Worm (Caenorhabditis elegans) whole organism, L3 larva: ENCODE data around the gene csn-6.

Experiments
- R02D3.7 ChIP-seq: fragments of 150-350 bp; optimal IDR thresholded peaks from 2 replicates; lab custom pipeline; 2014; ENCODE audit warnings: missing biosample characterization, missing genetic modification characterization
- ZK546.5 ChIP-seq: sonication (generic microtip); optimal IDR thresholded peaks from 2 replicates; lab custom pipeline; 2017; ENCODE audit warnings: missing biosample characterization, missing genetic modification characterization
- ceh-16 ChIP-seq: sonication (generic microtip); optimal IDR thresholded peaks from 2 replicates; lab custom pipeline; 2017; ENCODE audit warnings: missing biosample characterization, missing genetic modification characterization
- ceh-28 ChIP-seq: fragments of 150-350 bp; optimal IDR thresholded peaks from 2 replicates; lab custom pipeline; 2014; ENCODE audit warnings: missing biosample characterization, missing genetic modification reagents, missing genetic modification characterization
- ceh-9 ChIP-seq: sonication (generic microtip); optimal IDR thresholded peaks from 2 replicates; lab custom pipeline; 2018; ENCODE audit warnings: missing biosample characterization, missing genetic modification characterization
- daf-12 ChIP-seq: fragments of 150-350 bp; optimal IDR thresholded peaks from 2 replicates; lab custom pipeline; 2014; ENCODE audit warnings: missing biosample characterization, missing genetic modification reagents, missing genetic modification characterization
- egl-27 ChIP-seq: sonication (generic microtip); optimal IDR thresholded peaks from 4 replicates; lab custom pipeline; 2017; ENCODE audit warnings: missing biosample characterization, missing genetic modification reagents, missing genetic modification characterization
- egl-5 ChIP-seq: fragments of 150-350 bp; optimal IDR thresholded peaks from 2 replicates; lab custom pipeline; 2017; ENCODE audit warnings: missing biosample characterization, missing genetic modification reagents, missing genetic modification characterization, inconsistent platforms
- elt-1 ChIP-seq: fragments of 150-350 bp; optimal IDR thresholded peaks from 2 replicates; lab custom pipeline; 2014; ENCODE audit warnings: missing biosample characterization, missing genetic modification characterization
- elt-2 ChIP-seq: sonication (generic microtip); optimal IDR thresholded peaks from 2 replicates; lab custom pipeline; 2016; ENCODE audit warnings: missing genetic modification reagents, mild to moderate bottlenecking, missing genetic modification characterization, missing compliant biosample characterization
- elt-3 ChIP-seq, 3 experiments: fragments of 150-350 bp in 1 of 3; sonication (generic microtip) in 2 of 3; optimal IDR thresholded peaks; 2 replicates in 2 of 3; 4 replicates in 1 of 3; lab custom pipeline; 2014 to 2017; ENCODE audit warnings: missing biosample characterization in 3 of 3, missing genetic modification characterization in 3 of 3
- fkh-10 ChIP-seq: sonication (generic microtip); optimal IDR thresholded peaks from 2 replicates; lab custom pipeline; 2017; ENCODE audit warnings: missing biosample characterization, missing genetic modification reagents, missing genetic modification characterization
- fos-1 ChIP-seq: fragments of 150-350 bp; optimal IDR thresholded peaks from 2 replicates; lab custom pipeline; 2014; ENCODE audit warnings: missing biosample characterization, missing genetic modification characterization
- hmg-11 ChIP-seq: sonication (generic microtip); optimal IDR thresholded peaks from 2 replicates; lab custom pipeline; 2016; ENCODE audit warnings: missing genetic modification characterization, missing compliant biosample characterization
- jun-1 ChIP-seq: fragments of 150-350 bp; optimal IDR thresholded peaks from 2 replicates; lab custom pipeline; 2014; ENCODE audit warnings: missing biosample characterization, missing genetic modification reagents, missing genetic modification characterization
- lin-15B ChIP-seq: fragments of 150-350 bp; optimal IDR thresholded peaks from 2 replicates; lab custom pipeline; 2014; ENCODE audit warnings: missing biosample characterization, missing genetic modification characterization
- lsy-12 ChIP-seq: sonication (generic microtip); optimal IDR thresholded peaks from 2 replicates; lab custom pipeline; 2016; ENCODE audit warnings: mild to moderate bottlenecking, missing genetic modification characterization, missing compliant biosample characterization
- mml-1 ChIP-seq: fragments of 150-350 bp; sonication (generic microtip); optimal IDR thresholded peaks from 3 replicates; lab custom pipeline; 2014; ENCODE audit warnings: missing biosample characterization, missing genetic modification characterization
- nfya-1 ChIP-seq: sonication (generic microtip); optimal IDR thresholded peaks from 2 replicates; lab custom pipeline; 2017; ENCODE audit warnings: missing genetic modification characterization, mild to moderate bottlenecking, missing compliant biosample characterization, antibody characterized with exemption, moderate library complexity; ENCODE audit not compliant: insufficient read depth
- nhr-11 ChIP-seq: fragments of 150-350 bp; optimal IDR thresholded peaks from 2 replicates; lab custom pipeline; 2014; ENCODE audit warnings: missing biosample characterization, missing genetic modification characterization
- nhr-12 ChIP-seq: fragments of 150-350 bp; optimal IDR thresholded peaks from 2 replicates; lab custom pipeline; 2014; ENCODE audit warnings: missing biosample characterization, missing genetic modification characterization
- nhr-23 ChIP-seq: fragments of 150-350 bp; optimal IDR thresholded peaks from 2 replicates; lab custom pipeline; 2014; ENCODE audit warnings: missing biosample characterization, missing genetic modification reagents, missing genetic modification characterization
- nhr-237 ChIP-seq: fragments of 150-350 bp; optimal IDR thresholded peaks from 2 replicates; lab custom pipeline; 2014; ENCODE audit warnings: missing biosample characterization, missing genetic modification characterization
- nhr-25 ChIP-seq: sonication (generic microtip); optimal IDR thresholded peaks from 2 replicates; lab custom pipeline; 2017; ENCODE audit warnings: missing biosample characterization, missing genetic modification characterization
- nhr-28 ChIP-seq: fragments of 150-350 bp; optimal IDR thresholded peaks from 2 replicates; lab custom pipeline; 2014; ENCODE audit warnings: missing biosample characterization, missing genetic modification characterization
- nhr-43 ChIP-seq: sonication (generic microtip); optimal IDR thresholded peaks from 2 replicates; lab custom pipeline; 2016; ENCODE audit warnings: mild to moderate bottlenecking, missing genetic modification characterization, missing compliant biosample characterization; ENCODE audit not compliant: poor library complexity, severe bottlenecking
- nhr-67 ChIP-seq: fragments of 150-350 bp; optimal IDR thresholded peaks from 2 replicates; lab custom pipeline; 2014; ENCODE audit warnings: missing biosample characterization, missing genetic modification characterization
- nhr-76 ChIP-seq: fragments of 150-350 bp; sonication (generic microtip); optimal IDR thresholded peaks from 5 replicates; lab custom pipeline; 2014; ENCODE audit warnings: missing biosample characterization, missing genetic modification characterization
- nhr-77 ChIP-seq: fragments of 150-350 bp; optimal IDR thresholded peaks from 2 replicates; lab custom pipeline; 2014; ENCODE audit warnings: missing biosample characterization, missing genetic modification characterization
- pha-4 ChIP-seq: fragments of 150-350 bp; optimal IDR thresholded peaks from 2 replicates; lab custom pipeline; 2014; ENCODE audit warnings: missing biosample characterization, missing genetic modification reagents, missing genetic modification characterization
- pqm-1 ChIP-seq: fragments of 150-350 bp; optimal IDR thresholded peaks from 2 replicates; lab custom pipeline; 2017; ENCODE audit warnings: missing biosample characterization, missing genetic modification characterization, inconsistent platforms
- sea-2 ChIP-seq: fragments of 150-350 bp; sonication (generic microtip); optimal IDR thresholded peaks from 4 replicates; lab custom pipeline; 2014; ENCODE audit warnings: missing biosample characterization, missing genetic modification reagents, missing genetic modification characterization
- skn-1 ChIP-seq: fragments of 150-350 bp; optimal IDR thresholded peaks from 2 replicates; lab custom pipeline; 2014; ENCODE audit warnings: missing biosample characterization, missing genetic modification characterization
- snpc-4 ChIP-seq: fragments of 150-350 bp; optimal IDR thresholded peaks from 2 replicates; lab custom pipeline; 2014; ENCODE audit warnings: missing biosample characterization, missing genetic modification characterization
- tbx-2 ChIP-seq: sonication (generic microtip); optimal IDR thresholded peaks from 2 replicates; lab custom pipeline; 2016; ENCODE audit warnings: mild to moderate bottlenecking, missing genetic modification characterization, missing compliant biosample characterization
- unc-39 ChIP-seq: sonication (generic microtip); optimal IDR thresholded peaks from 4 replicates; lab custom pipeline; 2017; ENCODE audit warnings: missing biosample characterization, missing genetic modification characterization
- unc-62 ChIP-seq: fragments of 150-350 bp; sonication (generic microtip); optimal IDR thresholded peaks from 4 replicates; lab custom pipeline; 2014; ENCODE audit warnings: missing biosample characterization, missing genetic modification reagents, missing genetic modification characterization
- zag-1 ChIP-seq: fragments of 150-350 bp; optimal IDR thresholded peaks from 2 replicates; lab custom pipeline; 2014; ENCODE audit warnings: missing biosample characterization, missing genetic modification characterization

Gene csn-6

ce11 chrIV:13318773-13319172 is 18.1 kb downstream of the csn-6 start (continued):
- TF ChIP-seq daf-12 (tag; lab: Kevin White, UChicago) (no peak), nhr-12 (tag; lab: Kevin White, UChicago) (no peak), elt-1 (no peak), hmg-11 (tag; lab: Kevin White, UChicago) (no peak), ceh-28 (tag; lab: Kevin White, UChicago) (peak; percentile 61), sea-2 (GFP tag; lab: Kevin White, UChicago) (no peak), nhr-76 (peak; percentile 86), nhr-237 (no peak), nhr-43 (tag; lab: Kevin White, UChicago) (peak; percentile 83)
- TF ChIP-seq, all 47 proteins: peak for 16

- TF ChIP-seq ceh-28 (tag; lab: Kevin White, UChicago) = peak; percentile 91
- no peak for TF ChIP-seq nhr-11 (tag; lab: Kevin White, UChicago)
Measured at ce11 chrIV:13319886-13320650, 19.4 kb downstream of the csn-6 start.

- TF ChIP-seq nhr-76 = peak; percentile 34
- peak; percentile 46 for TF ChIP-seq fos-1 (tag; lab: Kevin White, UChicago)
- TF ChIP-seq sea-2 (GFP tag; lab: Kevin White, UChicago) = no peak
- TF ChIP-seq zag-1 (tag; lab: Kevin White, UChicago) = no peak
- no peak for TF ChIP-seq nhr-77
- TF ChIP-seq snpc-4 (tag; lab: Kevin White, UChicago) = no peak
- peak; percentile 97 for TF ChIP-seq elt-2
- no peak for TF ChIP-seq daf-12 (tag; lab: Kevin White, UChicago)
- TF ChIP-seq nhr-43 (tag; lab: Kevin White, UChicago) = peak; percentile 42
- peak; percentile 57 for TF ChIP-seq jun-1 (tag; lab: Kevin White, UChicago)
- peak; percentile 8 for TF ChIP-seq egl-5 (tag; lab: Kevin White, UChicago)
- TF ChIP-seq elt-1 = no peak
- peak; percentile 48 for TF ChIP-seq hmg-11 (tag; lab: Kevin White, UChicago)
- no peak for TF ChIP-seq ZK546.5 (tag; lab: Kevin White, UChicago)
- TF ChIP-seq R02D3.7 (tag; lab: Kevin White, UChicago) = peak; percentile 40
- peak; percentile 95 for TF ChIP-seq nhr-23 (tag; lab: Kevin White, UChicago)
- TF ChIP-seq tbx-2 (tag; lab: Kevin White, UChicago) = peak; percentile 38
- TF ChIP-seq lsy-12 (tag; lab: Kevin White, UChicago) = peak; percentile 46
- no peak for TF ChIP-seq skn-1 (tag; lab: Kevin White, UChicago)
- no peak for TF ChIP-seq elt-3 (tag; optimal IDR thresholded peaks at IDR 0.05; lab: Kevin White, UChicago)
- no peak for TF ChIP-seq fkh-10 (GFP tag; lab: Kevin White, UChicago)
- TF ChIP-seq unc-39 (tag; lab: Kevin White, UChicago) = no peak
- no peak for TF ChIP-seq ceh-16 (tag; lab: Kevin White, UChicago)
- TF ChIP-seq pha-4 (tag; lab: Kevin White, UChicago) = peak; percentile 69
- no peak for TF ChIP-seq mml-1 (tag; lab: Kevin White, UChicago)
- TF ChIP-seq ceh-9 (tag; lab: Kevin White, UChicago) = no peak
- TF ChIP-seq lin-15B (tag; lab: Kevin White, UChicago) = peak; percentile 56
- peak; percentile 95 for TF ChIP-seq pqm-1 (tag; lab: Kevin White, UChicago)
- TF ChIP-seq nhr-25 (tag; lab: Kevin White, UChicago) = peak; percentile 62
- no peak for TF ChIP-seq nhr-28 (tag; lab: Kevin White, UChicago)
- TF ChIP-seq nhr-67 (tag; lab: Kevin White, UChicago) = no peak
- no peak for TF ChIP-seq nhr-12 (tag; lab: Kevin White, UChicago)
- peak; percentile 81 for TF ChIP-seq nfya-1 (tag; lab: Kevin White, UChicago)
- peak; percentile 88 for TF ChIP-seq unc-62 (GFP tag; lab: Kevin White, UChicago)
- TF ChIP-seq ceh-28 (tag; lab: Kevin White, UChicago) = peak; percentile 71
- TF ChIP-seq egl-27 (tag; lab: Kevin White, UChicago) = peak; percentile 17
- TF ChIP-seq nhr-11 (tag; lab: Kevin White, UChicago) = peak; percentile 54
Measured at ce11 chrIV:13322429-13322828, 21.8 kb downstream of the csn-6 start.
